Fruit fly (Drosophila melanogaster): ENCODE measurements around the gene Tango10.
A peak's percentile ranks its signal among the peaks of the same experiment; 100 is the strongest.

Gene Tango10

DNA sequence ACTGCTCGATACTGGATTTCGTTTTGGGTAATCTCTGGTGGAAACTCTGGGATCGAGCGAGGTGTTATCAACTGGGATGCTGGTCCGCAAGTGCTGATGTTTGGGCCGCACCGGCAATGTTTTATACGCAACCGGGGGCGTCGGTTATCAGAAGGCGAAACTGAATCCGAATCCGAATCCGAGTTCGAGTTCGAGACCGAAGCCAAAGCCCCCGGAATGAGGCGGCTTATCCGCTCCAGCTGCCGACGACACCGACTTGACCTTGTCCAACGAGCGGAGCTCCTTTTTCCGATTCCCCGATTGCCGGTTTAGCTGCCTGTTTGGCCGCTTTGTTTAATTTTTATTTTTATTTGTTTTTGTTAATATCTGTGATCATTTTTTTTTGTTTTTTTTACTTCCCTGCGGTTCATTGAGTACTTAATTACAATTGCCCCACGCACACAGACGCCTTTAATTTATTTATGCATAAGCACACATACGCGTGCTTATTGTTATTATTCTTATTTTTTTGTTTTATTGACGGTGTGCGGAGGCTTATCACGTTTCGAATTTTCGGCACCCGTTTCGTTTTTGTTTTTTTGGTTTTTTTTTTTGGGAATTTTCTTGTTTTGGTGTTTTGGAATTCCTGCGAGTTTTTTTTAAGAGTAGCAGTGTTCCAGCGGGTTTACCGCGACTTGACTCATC is 15.0 kb upstream of the Tango10 start, which contains the start of gene CG2444:
CG2444 (minus strand) TSS at position 372 of the 684 bp plus-strand sequence.
- TF ChIP-seq twi (tag; optimal IDR thresholded peaks at IDR 0.05) (no peak), sug (tag; optimal IDR thresholded peaks at IDR 0.05) (peak; percentile 13), Usf (GFP tag; optimal IDR thresholded peaks at IDR 0.05) (no peak), Deaf1 (tag; optimal IDR thresholded peaks at IDR 0.05) (peak; percentile 57), Max (GFP tag; optimal IDR thresholded peaks at IDR 0.05) (no peak), z (GFP tag; IDR thresholded peaks at IDR 0.05) (no peak), tin (GFP tag; optimal IDR thresholded peaks at IDR 0.05) (no peak), CG6272 (GFP tag; IDR thresholded peaks at IDR 0.05) (no peak), lbe (GFP tag; optimal IDR thresholded peaks at IDR 0.05) (peak; percentile 55), cg (GFP tag; optimal IDR thresholded peaks at IDR 0.05) (peak; percentile 6), CG4854 (GFP tag; optimal IDR thresholded peaks at IDR 0.05) (no peak), CG11247 (GFP tag; IDR thresholded peaks at IDR 0.05) (no peak)

DNA sequence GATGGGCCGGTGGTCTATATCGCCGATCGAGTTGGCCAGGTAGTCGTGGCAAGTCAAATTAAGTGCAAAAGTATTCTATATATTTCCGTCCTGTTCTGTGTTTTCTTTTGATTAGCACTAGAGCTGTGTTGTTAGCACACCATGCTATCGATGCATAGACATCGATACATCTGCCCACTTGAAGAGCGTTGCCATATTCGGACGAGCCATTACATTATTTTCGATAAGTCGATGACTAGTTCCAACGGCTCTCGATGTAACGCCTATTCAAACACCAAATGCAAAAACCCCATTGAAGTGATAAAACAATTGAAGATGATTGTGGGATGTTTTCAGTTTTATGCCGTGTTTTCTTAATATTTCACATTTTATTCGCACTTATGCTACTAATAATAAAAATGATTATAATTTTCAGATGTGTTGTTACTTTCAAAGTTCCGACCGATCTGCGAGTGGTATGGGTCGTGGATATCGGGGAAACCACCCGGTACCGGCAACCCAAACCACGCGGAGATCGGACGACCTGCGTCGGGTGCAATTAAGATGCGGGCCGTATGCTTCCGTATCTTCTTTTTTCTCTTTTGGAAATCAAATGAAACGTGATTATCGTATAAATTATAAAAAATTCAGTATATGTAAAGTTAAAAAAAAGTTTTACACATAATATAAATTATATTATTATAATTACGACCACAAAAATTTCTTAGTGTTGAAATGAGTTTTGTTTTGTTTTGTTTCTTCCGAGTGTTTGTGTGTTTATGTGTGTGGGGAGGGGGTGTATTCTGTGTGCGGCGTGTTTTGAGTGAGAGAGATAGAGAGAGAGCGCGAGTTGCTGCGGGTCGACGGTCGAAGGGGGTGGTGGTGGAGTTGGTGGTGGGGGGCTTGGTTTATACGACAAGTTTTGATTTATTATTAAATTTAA is 10.0 kb upstream of the Tango10 start, which contains the start of gene FucT6:
FucT6 (minus strand) TSS at position 153 of the 922 bp plus-strand sequence.
- TF ChIP-seq CG3995 (GFP tag; optimal IDR thresholded peaks at IDR 0.05) (no peak), ato (GFP tag; IDR thresholded peaks at IDR 0.05; ENCODE audit: partially characterized antibody) (peak; percentile 78), CG3281 (GFP tag; optimal IDR thresholded peaks at IDR 0.05) (peak; percentile 21), Ptx1 (GFP tag; IDR thresholded peaks at IDR 0.05) (0 out of 2 replicates have a peak, but pooled peaks have one; percentile 14), Lhr (GFP tag; optimal IDR thresholded peaks at IDR 0.05) (peak; percentile 39), corto (GFP tag; optimal IDR thresholded peaks at IDR 0.05) (peak; percentile 21), CG6791 (GFP tag; IDR thresholded peaks at IDR 0.05; ENCODE audit: partially characterized antibody) (peak; percentile 90), Hsf (GFP tag; optimal IDR thresholded peaks at IDR 0.05) (no peak), CG13287 (GFP tag; IDR thresholded peaks at IDR 0.05; ENCODE audit: partially characterized antibody) (peak; percentile 91), crp (GFP tag; optimal IDR thresholded peaks at IDR 0.05) (peak in 1 of 2 experiments; percentile 29), Xbp1 (GFP tag; optimal IDR thresholded peaks at IDR 0.05) (no peak), CG4328 (GFP tag; optimal IDR thresholded peaks at IDR 0.05) (no peak), CG10543 (GFP tag; optimal IDR thresholded peaks at IDR 0.05) (no peak), CG12391 (tag; optimal IDR thresholded peaks at IDR 0.05) (peak; percentile 16), CG4707 (GFP tag; optimal IDR thresholded peaks at IDR 0.05) (no peak), GATAe (GFP tag; conservative IDR thresholded peaks at IDR 0.05) (no peak), aop (GFP tag; IDR thresholded peaks at IDR 0.05) (no peak), otp (GFP tag; IDR thresholded peaks at IDR 0.05) (no peak), Atf3 (GFP tag; optimal IDR thresholded peaks at IDR 0.05) (no peak), pb (GFP tag; optimal IDR thresholded peaks at IDR 0.05) (no peak), dm (GFP tag; optimal IDR thresholded peaks at IDR 0.05) (peak; percentile 20), CG1832 (GFP tag; optimal IDR thresholded peaks at IDR 0.05) (peak; percentile 62), CG9727 (GFP tag; optimal IDR thresholded peaks at IDR 0.05) (no peak), CG34224 (GFP tag; IDR thresholded peaks at IDR 0.05; ENCODE audit: partially characterized antibody) (peak; percentile 90), CG4730 (GFP tag; IDR thresholded peaks at IDR 0.05) (no peak), fd96Cb (tag; optimal IDR thresholded peaks at IDR 0.05) (no peak), kah (GFP tag; optimal IDR thresholded peaks at IDR 0.05) (no peak), cwo (GFP tag; optimal IDR thresholded peaks at IDR 0.05) (peak; percentile 21), so (GFP tag; IDR thresholded peaks at IDR 0.05) (0 out of 3 replicates have a peak, but pooled peaks have one; percentile 13), tap (tag; optimal IDR thresholded peaks at IDR 0.05) (peak; percentile 47), CG13296 (GFP tag; optimal IDR thresholded peaks at IDR 0.05) (peak; percentile 16), fru (optimal IDR thresholded peaks at IDR 0.05) (no peak), NFAT (GFP tag; IDR thresholded peaks at IDR 0.05) (no peak), Rfx (GFP tag; IDR thresholded peaks at IDR 0.05) (peak; percentile 35)
